Worm (Caenorhabditis elegans) whole organism, L4 larva: ENCODE results near the gene fbxc-14.
"Not testable (repeated sequence)": the region's sequence is repeated elsewhere in the genome, so short reads cannot be mapped to it uniquely, and the experiment has no call there.

ENCODE experiments used
- D1046.2 ChIP-seq: fragments of 200-800 bp; sonication (Bioruptor generic); IDR thresholded peaks from 2 replicates; pipeline ENCODE4 v1.3.6; 2022; ENCODE audit warnings: missing genetic modification characterization, missing compliant biosample characterization
- F37D6.2 ChIP-seq: sonication (generic microtip); optimal IDR thresholded peaks from 2 replicates; lab custom pipeline; 2016; ENCODE audit warnings: mild to moderate bottlenecking, missing genetic modification characterization, missing compliant biosample characterization
- R02D3.7 ChIP-seq: fragments of 150-350 bp; sonication (generic microtip); optimal IDR thresholded peaks from 3 replicates; lab custom pipeline; 2014; ENCODE audit warnings: missing biosample characterization, missing genetic modification characterization
- Y48G9A.11 ChIP-seq: fragments of 200-800 bp; sonication (Bioruptor generic); IDR thresholded peaks from 2 replicates; pipeline ENCODE4 v1.3.6; 2022; ENCODE audit warnings: missing genetic modification reagents, missing genetic modification characterization, missing compliant biosample characterization
- Y5F2A.4 ChIP-seq: fragments of 200-800 bp; sonication (Bioruptor generic); optimal IDR thresholded peaks from 2 replicates; lab custom pipeline; 2018; ENCODE audit warnings: mild to moderate bottlenecking, missing genetic modification characterization, missing compliant biosample characterization
- ZK337.2 ChIP-seq: fragments of 200-800 bp; sonication (Bioruptor generic); IDR thresholded peaks from 2 replicates; pipeline ENCODE4 v1.3.6; 2022; ENCODE audit warnings: missing genetic modification reagents, missing genetic modification characterization, missing compliant biosample characterization
- aha-1 ChIP-seq: fragments of 150-350 bp; peaks from one replicate; lab custom pipeline; 2014; ENCODE audit warnings: missing biosample characterization, missing genetic modification characterization
- aly-2 ChIP-seq: sonication (generic microtip); optimal IDR thresholded peaks from 2 replicates; lab custom pipeline; 2018; ENCODE audit warnings: missing biosample characterization, missing genetic modification characterization
- arid-1 ChIP-seq: fragments of 200-800 bp; sonication (Bioruptor generic); conservative IDR thresholded peaks from 2 replicates; pipeline ENCODE4 v1.3.6; 2022; ENCODE audit warnings: missing genetic modification reagents, missing genetic modification characterization, missing compliant biosample characterization
- attf-4 ChIP-seq: sonication (generic microtip); optimal IDR thresholded peaks from 3 replicates; lab custom pipeline; 2017; ENCODE audit warnings: missing biosample characterization, missing genetic modification characterization
- ceh-28 ChIP-seq: fragments of 150-350 bp; optimal IDR thresholded peaks from 2 replicates; lab custom pipeline; 2014; ENCODE audit warnings: missing biosample characterization, missing genetic modification reagents, missing genetic modification characterization
- ceh-32 ChIP-seq: sonication (generic microtip); optimal IDR thresholded peaks from 2 replicates; lab custom pipeline; 2016; ENCODE audit warnings: mild to moderate bottlenecking, missing genetic modification characterization, missing compliant biosample characterization; ENCODE audit not compliant: poor library complexity
- ceh-44 ChIP-seq: fragments of 200-800 bp; sonication (Bioruptor generic); IDR thresholded peaks from 2 replicates; pipeline ENCODE4 v1.3.6; 2022; ENCODE audit warnings: missing genetic modification reagents, missing genetic modification characterization, missing compliant biosample characterization
- ceh-62 ChIP-seq: sonication (generic microtip); optimal IDR thresholded peaks from 2 replicates; lab custom pipeline; 2017; ENCODE audit warnings: missing biosample characterization, missing genetic modification characterization
- ceh-82 ChIP-seq: sonication (generic microtip); optimal IDR thresholded peaks from 2 replicates; lab custom pipeline; 2017; ENCODE audit warnings: missing biosample characterization, missing genetic modification characterization
- ctbp-1 ChIP-seq: fragments of 200-800 bp; sonication (Bioruptor generic); IDR thresholded peaks from 2 replicates; pipeline ENCODE4 v1.3.6; 2022; ENCODE audit warnings: missing genetic modification reagents, missing genetic modification characterization, missing compliant biosample characterization
- dmd-8 ChIP-seq: fragments of 200-800 bp; sonication (Bioruptor generic); IDR thresholded peaks from 2 replicates; pipeline ENCODE4 v1.3.6; 2022; ENCODE audit warnings: missing genetic modification characterization, missing compliant biosample characterization
- egl-27 ChIP-seq: sonication (generic microtip); optimal IDR thresholded peaks from 3 replicates; lab custom pipeline; 2017; ENCODE audit warnings: missing biosample characterization, missing genetic modification reagents, missing genetic modification characterization
- fkh-10 ChIP-seq: fragments of 150-350 bp; optimal IDR thresholded peaks from 2 replicates; lab custom pipeline; 2014; ENCODE audit warnings: missing biosample characterization, missing genetic modification reagents, missing genetic modification characterization
- jun-1 ChIP-seq: fragments of 150-350 bp; optimal IDR thresholded peaks from 2 replicates; lab custom pipeline; 2014; ENCODE audit warnings: missing biosample characterization, missing genetic modification reagents, missing genetic modification characterization
- lin-29 ChIP-seq: fragments of 200-800 bp; sonication (Bioruptor generic); IDR thresholded peaks from 2 replicates; pipeline ENCODE4 v1.3.6; 2022; ENCODE audit warnings: missing genetic modification reagents, missing genetic modification characterization, missing compliant biosample characterization
- lin-38 ChIP-seq: fragments of 200-800 bp; sonication (Bioruptor generic); IDR thresholded peaks from 2 replicates; pipeline ENCODE4 v1.3.6; 2022; ENCODE audit warnings: missing genetic modification reagents, missing genetic modification characterization, missing compliant biosample characterization
- madf-5 ChIP-seq, 2 experiments: fragments of 200-800 bp; sonication (Bioruptor generic); IDR thresholded peaks; 2 replicates each; pipeline ENCODE4 v1.3.6; 2022; ENCODE audit warnings: missing compliant biosample characterization in 2 of 2, missing genetic modification characterization in 2 of 2
- mxl-3 ChIP-seq: fragments of 200-800 bp; sonication (Bioruptor generic); optimal IDR thresholded peaks from 2 replicates; lab custom pipeline; 2018; ENCODE audit warnings: mild to moderate bottlenecking, missing genetic modification characterization, missing compliant biosample characterization
- nhr-237 ChIP-seq: sonication (generic microtip); optimal IDR thresholded peaks from 2 replicates; lab custom pipeline; 2017; ENCODE audit warnings: missing biosample characterization, missing genetic modification characterization
- nhr-48 ChIP-seq: sonication (generic microtip); optimal IDR thresholded peaks from 2 replicates; lab custom pipeline; 2016; ENCODE audit warnings: mild to moderate bottlenecking, missing genetic modification characterization, missing compliant biosample characterization
- nhr-76 ChIP-seq: fragments of 150-350 bp; optimal IDR thresholded peaks from 2 replicates; lab custom pipeline; 2014; ENCODE audit warnings: missing biosample characterization, missing genetic modification characterization
- pqm-1 ChIP-seq: sonication (generic microtip); optimal IDR thresholded peaks from 2 replicates; lab custom pipeline; 2017; ENCODE audit warnings: missing biosample characterization, missing genetic modification characterization
- saeg-2 ChIP-seq: fragments of 200-800 bp; sonication (Bioruptor generic); IDR thresholded peaks from 2 replicates; pipeline ENCODE4 v1.3.6; 2022; ENCODE audit warnings: missing genetic modification reagents, missing genetic modification characterization, missing compliant biosample characterization
- sdz-12 ChIP-seq: fragments of 200-800 bp; sonication (Bioruptor generic); optimal IDR thresholded peaks from 2 replicates; lab custom pipeline; 2018; ENCODE audit warnings: mild to moderate bottlenecking, missing genetic modification characterization, missing compliant biosample characterization
- set-16 ChIP-seq: fragments of 200-800 bp; sonication (Bioruptor generic); IDR thresholded peaks from 2 replicates; pipeline ENCODE4 v1.3.6; 2022; ENCODE audit warnings: missing genetic modification reagents, missing genetic modification characterization, missing compliant biosample characterization
- snpc-4 ChIP-seq: fragments of 150-350 bp; optimal IDR thresholded peaks from 2 replicates; lab custom pipeline; 2014; ENCODE audit warnings: missing biosample characterization, missing genetic modification characterization
- unc-62 ChIP-seq, 3 experiments: fragments of 150-350 bp in 1 of 3; sonication (generic microtip); optimal IDR thresholded peaks in 2 of 3; peaks in 1 of 3; 1 replicate in 1 of 3; 2 replicates in 2 of 3; lab custom pipeline; 2014 to 2017; ENCODE audit warnings: missing biosample characterization in 3 of 3, missing genetic modification characterization in 3 of 3, missing genetic modification reagents in 3 of 3, missing genotype in 1 of 3
- zag-1 ChIP-seq: fragments of 150-350 bp; optimal IDR thresholded peaks from 2 replicates; lab custom pipeline; 2014; ENCODE audit warnings: missing biosample characterization, missing genetic modification characterization
- zip-11 ChIP-seq: fragments of 200-800 bp; sonication (Bioruptor generic); IDR thresholded peaks from 2 replicates; pipeline ENCODE4 v1.3.6; 2022; ENCODE audit warnings: missing genetic modification characterization, missing compliant biosample characterization
- ztf-11 ChIP-seq: fragments of 150-350 bp; optimal IDR thresholded peaks from 2 replicates; lab custom pipeline; 2014; ENCODE audit warnings: missing biosample characterization, missing genetic modification characterization

The fbxc-14 gene

DNA sequence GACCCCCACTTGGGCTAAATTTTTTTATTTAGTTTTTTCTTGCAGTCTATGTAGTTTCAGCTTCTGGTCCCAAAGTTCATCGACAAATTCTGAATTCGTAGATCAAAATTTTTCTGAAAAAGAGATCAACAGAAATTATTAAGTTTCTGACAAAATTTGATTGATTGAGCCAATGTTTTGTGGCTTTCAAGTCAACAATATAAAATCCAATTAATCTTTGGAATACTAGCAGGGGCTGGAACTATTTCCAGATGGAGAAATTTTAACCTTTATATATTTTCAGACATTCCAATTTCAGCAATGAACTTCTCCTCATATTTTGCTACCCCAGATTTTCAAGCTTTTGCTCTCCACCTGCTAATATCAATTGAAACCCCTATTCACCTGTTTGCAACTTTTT, 8.7 kb downstream of the fbxc-14 start, which contains the start of gene srh-274:
srh-274 (plus strand) TSS at position 301 of the 400 bp plus-strand sequence.
- TF ChIP-seq aha-1 (tag; lab: Kevin White, UChicago) (peak; percentile 45), sdz-12 (no peak), aly-2 (tag; lab: Kevin White, UChicago) (no peak), snpc-4 (tag; lab: Kevin White, UChicago) (no peak)

ce11 chrII:985703-986102, 11.6 kb downstream of the fbxc-14 start, which contains the start of gene fbxc-40:
fbxc-40 (plus strand) TSS chrII:986003.
- TF ChIP-seq zag-1 (tag; lab: Kevin White, UChicago); unc-62 (GFP tag; optimal IDR thresholded peaks at IDR 0.05 in 1 of 2; lab: Kevin White, UChicago); unc-62 (tag; optimal IDR thresholded peaks at IDR 0.05; lab: Kevin White, UChicago); madf-5 (GFP tag; IDR thresholded peaks at IDR 0.05; lab: Robert Waterston, UW): not testable (repeated sequence)

- no peak for TF ChIP-seq F37D6.2
- TF ChIP-seq ZK337.2 = no peak
- TF ChIP-seq lin-38 = no peak
- no peak for TF ChIP-seq egl-27 (tag; lab: Kevin White, UChicago)
- TF ChIP-seq dmd-8 (GFP tag; lab: Robert Waterston, UW) = no peak
- TF ChIP-seq arid-1 = no peak
- TF ChIP-seq zip-11 = no peak
- no peak for TF ChIP-seq D1046.2 (GFP tag; lab: Robert Waterston, UW)
- TF ChIP-seq Y5F2A.4 (GFP tag; lab: Kevin White, UChicago) = no peak
- TF ChIP-seq mxl-3 = no peak
- TF ChIP-seq sdz-12 = no peak
- TF ChIP-seq lin-29 = no peak
- TF ChIP-seq set-16 (GFP tag; lab: Robert Waterston, UW) = no peak
- no peak for TF ChIP-seq ctbp-1 (GFP tag; lab: Robert Waterston, UW)
- TF ChIP-seq nhr-76 (tag; lab: Kevin White, UChicago) = no peak
- no peak for TF ChIP-seq nhr-48 (tag; lab: Kevin White, UChicago)
- TF ChIP-seq jun-1 = no peak
These were observed 14.3 kb downstream of the fbxc-14 start, which contains the start of gene fbxc-39 for ce11 chrII:988437-988836. fbxc-39 (plus strand) TSS chrII:988737.

DNA sequence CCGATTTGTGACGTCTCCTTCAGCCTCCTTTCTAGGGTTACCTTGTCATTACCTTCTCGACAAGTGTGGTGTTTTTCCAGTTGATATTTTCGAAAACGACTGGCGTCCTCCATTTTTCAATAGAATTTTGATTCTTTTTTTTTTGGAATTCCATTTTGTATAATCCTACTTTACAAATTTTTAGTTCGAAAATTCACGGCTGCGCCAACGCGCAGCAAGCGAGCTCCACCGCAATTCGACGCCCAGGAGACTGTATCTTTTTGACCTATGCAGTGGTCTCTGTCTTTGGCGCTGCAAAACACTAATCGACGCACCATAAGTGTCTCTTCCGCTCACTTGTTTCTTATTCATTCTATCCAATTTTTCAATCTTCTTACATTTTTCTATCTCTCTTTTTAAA, 17.2 kb downstream of the fbxc-14 start, which contains the start of gene fbxc-42:
fbxc-42 (plus strand) TSS at position 301 of the 400 bp plus-strand sequence.
- no peak for TF ChIP-seq R02D3.7 (tag; lab: Kevin White, UChicago)
- TF ChIP-seq ctbp-1 (GFP tag; lab: Robert Waterston, UW) = no peak
- TF ChIP-seq, all 104 proteins: peak for 0

DNA sequence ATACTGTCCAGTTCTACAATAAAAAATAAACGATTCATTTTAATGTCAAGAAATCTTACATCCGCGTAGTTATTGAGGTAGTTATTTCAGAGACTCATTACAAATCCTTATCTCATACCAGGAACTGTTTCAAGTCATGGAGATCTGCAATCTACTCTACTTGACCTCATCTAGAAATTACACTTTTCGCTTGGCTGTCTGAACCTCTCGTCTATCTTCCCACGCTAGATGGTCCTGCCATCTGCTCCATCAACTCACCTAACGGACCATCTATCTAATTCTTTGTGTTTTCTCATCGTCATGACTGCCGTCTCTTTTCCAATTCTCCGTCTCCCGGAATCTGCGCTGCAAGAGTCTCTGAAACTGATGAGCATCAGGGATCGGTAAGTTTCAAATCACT, 20.1 kb downstream of the fbxc-14 start, which contains the start of gene F45D11.7:
F45D11.7 (plus strand) TSS at position 301 of the 400 bp plus-strand sequence.
- not testable (repeated sequence) for TF ChIP-seq attf-4 (tag; lab: Kevin White, UChicago); ztf-11 (tag; lab: Kevin White, UChicago); Y48G9A.11 (GFP tag; lab: Robert Waterston, UW)
- TF ChIP-seq, all 104 proteins: peak for 0; not testable (repeated sequence) for 104

DNA sequence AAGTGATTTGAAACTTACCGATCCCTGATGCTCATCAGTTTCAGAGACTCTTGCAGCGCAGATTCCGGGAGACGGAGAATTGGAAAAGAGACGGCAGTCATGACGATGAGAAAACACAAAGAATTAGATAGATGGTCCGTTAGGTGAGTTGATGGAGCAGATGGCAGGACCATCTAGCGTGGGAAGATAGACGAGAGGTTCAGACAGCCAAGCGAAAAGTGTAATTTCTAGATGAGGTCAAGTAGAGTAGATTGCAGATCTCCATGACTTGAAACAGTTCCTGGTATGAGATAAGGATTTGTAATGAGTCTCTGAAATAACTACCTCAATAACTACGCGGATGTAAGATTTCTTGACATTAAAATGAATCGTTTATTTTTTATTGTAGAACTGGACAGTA, 22.0 kb downstream of the fbxc-14 start, which contains the start of gene F45D11.11:
F45D11.11 (minus strand) TSS at position 101 of the 400 bp plus-strand sequence.
- not testable (repeated sequence) for TF ChIP-seq ceh-62; zag-1 (tag; lab: Kevin White, UChicago); unc-62 (GFP tag; optimal IDR thresholded peaks at IDR 0.05 in 1 of 2; lab: Kevin White, UChicago); unc-62 (tag; optimal IDR thresholded peaks at IDR 0.05; lab: Kevin White, UChicago)

DNA sequence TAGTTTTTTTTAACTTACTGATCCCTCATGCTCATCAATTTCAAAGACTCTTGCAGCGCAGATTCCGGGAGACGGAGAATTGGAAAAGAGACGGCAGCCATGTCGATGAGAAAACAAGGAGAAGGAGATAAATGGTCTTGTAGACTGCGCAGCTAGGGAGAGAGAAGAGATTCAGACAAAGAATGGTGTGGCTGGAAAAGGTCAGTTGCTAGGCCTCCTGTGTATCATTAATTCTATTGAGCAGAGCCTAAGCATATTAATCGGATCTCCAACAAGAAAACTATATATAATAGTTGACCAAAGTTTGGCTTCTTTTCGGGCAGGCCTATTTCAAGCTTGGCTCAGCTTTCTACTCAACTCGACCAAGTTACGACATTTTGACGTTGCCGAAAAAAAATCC, 25.4 kb downstream of the fbxc-14 start, which contains the start of gene fbxb-29:
fbxb-29 (minus strand) TSS at position 101 of the 400 bp plus-strand sequence.
- TF ChIP-seq pqm-1 (tag; lab: Kevin White, UChicago) (no peak), dmd-8 (GFP tag; lab: Robert Waterston, UW) (no peak), fkh-10 (no peak), aly-2 (tag; lab: Kevin White, UChicago) (no peak), saeg-2 (GFP tag; lab: Robert Waterston, UW) (no peak), ceh-28 (tag; lab: Kevin White, UChicago) (no peak), ceh-32 (no peak), nhr-237 (tag; lab: Kevin White, UChicago) (no peak), ceh-82 (no peak), ceh-44 (GFP tag; lab: Robert Waterston, UW) (no peak), ctbp-1 (GFP tag; lab: Robert Waterston, UW) (no peak), egl-27 (tag; lab: Kevin White, UChicago) (no peak)
